Worm (Caenorhabditis elegans) whole organism, midembryonic: ENCODE measurements around the gene ugt-58.

Experiments
- T22C8.4 ChIP-seq: fragments of 200-800 bp; sonication (Bioruptor generic); IDR thresholded peaks from 2 replicates; pipeline ENCODE4 v1.3.6; 2022; ENCODE audit warnings: missing genetic modification characterization, missing compliant biosample characterization
- cog-1 ChIP-seq: sonication (generic microtip); optimal IDR thresholded peaks from 2 replicates; lab custom pipeline; 2016; ENCODE audit warnings: missing genetic modification characterization, missing compliant biosample characterization
- flt-1 ChIP-seq: fragments of 200-800 bp; sonication (Bioruptor generic); IDR thresholded peaks from 2 replicates; pipeline ENCODE4 v1.3.6; 2022; ENCODE audit warnings: missing genetic modification characterization, missing compliant biosample characterization
- med-1 ChIP-seq: sonication (generic microtip); optimal IDR thresholded peaks from 2 replicates; lab custom pipeline; 2017; ENCODE audit warnings: missing genetic modification characterization, mild to moderate bottlenecking, missing compliant biosample characterization, antibody characterized with exemption, missing genetic modification reagents; ENCODE audit not compliant: insufficient read depth
- ref-1 ChIP-seq: fragments of 200-800 bp; sonication (Bioruptor generic); conservative IDR thresholded peaks from 2 replicates; pipeline ENCODE4 v1.3.6; 2022; ENCODE audit warnings: missing genetic modification reagents, missing genetic modification characterization, missing compliant biosample characterization
- tab-1 ChIP-seq: fragments of 200-800 bp; sonication (Bioruptor generic); IDR thresholded peaks from 2 replicates; pipeline ENCODE4 v1.3.6; 2022; ENCODE audit warnings: missing genetic modification characterization, missing compliant biosample characterization
- ztf-23 ChIP-seq: fragments of 200-800 bp; sonication (Bioruptor generic); IDR thresholded peaks from 2 replicates; pipeline ENCODE4 v1.3.6; 2022; ENCODE audit warnings: missing genetic modification reagents, missing genetic modification characterization, missing compliant biosample characterization
- ztf-29 ChIP-seq: fragments of 200-800 bp; sonication (Bioruptor generic); IDR thresholded peaks from 2 replicates; pipeline ENCODE4 v1.3.6; 2022; ENCODE audit warnings: missing genetic modification reagents, missing genetic modification characterization, missing compliant biosample characterization

ce11 chrII:9594924-9595323 lies 8.3 kb upstream of the ugt-58 start, which contains the start of gene E02H1.5:
- no peak for TF ChIP-seq cog-1 (tag; lab: Kevin White, UChicago)
- TF ChIP-seq flt-1 (GFP tag; lab: Robert Waterston, UW): no peak
- no peak for TF ChIP-seq ztf-29 (GFP tag; lab: Robert Waterston, UW)
- TF ChIP-seq ref-1 (GFP tag; lab: Robert Waterston, UW): no peak
- TF ChIP-seq tab-1: no peak
- no peak for TF ChIP-seq med-1 (GFP tag; lab: Kevin White, UChicago)
- no peak for TF ChIP-seq ztf-23
- TF ChIP-seq T22C8.4 (GFP tag; lab: Robert Waterston, UW): no peak
